Worm (Caenorhabditis elegans) whole organism, young adult: ENCODE results near the gene fbxb-103.

Source experiments
- Y95B8A.8 ChIP-seq: fragments of 200-800 bp; sonication (Bioruptor generic); IDR thresholded peaks from 2 replicates; pipeline ENCODE4 v1.3.6; 2022; ENCODE audit warnings: missing genetic modification reagents, missing genetic modification characterization, missing compliant biosample characterization
- ama-1 ChIP-seq, 3 experiments: fragments of 150-350 bp in 1 of 3; sonication (generic microtip) in 2 of 3; optimal IDR thresholded peaks; 2 replicates each; lab custom pipeline; 2014 to 2018; ENCODE audit warnings: missing biosample characterization in 2 of 3, missing genetic modification characterization in 2 of 3, missing genetic modification reagents in 2 of 3
- aptf-3 ChIP-seq: fragments of 200-800 bp; sonication (Bioruptor generic); IDR thresholded peaks from 2 replicates; pipeline ENCODE4 v1.3.6; 2022; ENCODE audit warnings: missing genetic modification characterization, missing compliant biosample characterization
- cebp-2 ChIP-seq: fragments of 200-800 bp; sonication (Bioruptor generic); IDR thresholded peaks from 2 replicates; pipeline ENCODE4 v1.3.6; 2022; ENCODE audit warnings: missing genetic modification characterization, missing compliant biosample characterization
- ceh-79 ChIP-seq: sonication (generic microtip); optimal IDR thresholded peaks from 2 replicates; lab custom pipeline; 2017; ENCODE audit warnings: mild to moderate bottlenecking, missing genetic modification characterization, missing compliant biosample characterization
- lag-1 ChIP-seq: fragments of 200-800 bp; sonication (Bioruptor generic); IDR thresholded peaks from 2 replicates; pipeline ENCODE4 v1.3.6; 2022; ENCODE audit warnings: missing genetic modification reagents, missing genetic modification characterization, missing compliant biosample characterization
- lin-54 ChIP-seq: fragments of 200-800 bp; sonication (Bioruptor generic); optimal IDR thresholded peaks from 2 replicates; lab custom pipeline; 2018; ENCODE audit warnings: mild to moderate bottlenecking, missing genetic modification characterization, missing compliant biosample characterization
- nhr-90 ChIP-seq: sonication (generic microtip); optimal IDR thresholded peaks from 2 replicates; lab custom pipeline; 2016; ENCODE audit warnings: missing genotype, mild to moderate bottlenecking, missing genetic modification characterization, missing compliant biosample characterization
- pha-4 ChIP-seq: fragments of 150-350 bp; sonication (generic microtip); optimal IDR thresholded peaks from 2 replicates; lab custom pipeline; 2014; ENCODE audit warnings: missing biosample characterization, missing genetic modification reagents, missing genetic modification characterization
- rpc-1 ChIP-seq, 2 experiments: fragments of 150-350 bp in 1 of 2; sonication (generic microtip) in 1 of 2; optimal IDR thresholded peaks; 2 replicates each; lab custom pipeline; 2014 to 2018; ENCODE audit warnings: missing biosample characterization in 1 of 2, missing genetic modification characterization in 1 of 2, missing genetic modification reagents in 1 of 2, missing genotype in 1 of 2
- snpc-3.4 ChIP-seq: sonication (generic microtip); optimal IDR thresholded peaks from 2 replicates; lab custom pipeline; 2017; ENCODE audit warnings: missing genetic modification characterization, mild to moderate bottlenecking, missing compliant biosample characterization, antibody characterized with exemption, moderate library complexity, missing genotype, missing genetic modification reagents
- ztf-28 ChIP-seq: fragments of 200-800 bp; sonication (Bioruptor generic); IDR thresholded peaks from 2 replicates; pipeline ENCODE4 v1.3.6; 2022; ENCODE audit warnings: missing genetic modification reagents, missing genetic modification characterization, missing compliant biosample characterization

- no peak for TF ChIP-seq pha-4
- no peak for TF ChIP-seq cebp-2 (GFP tag; lab: Robert Waterston, UW)
- no peak for TF ChIP-seq ztf-28
- no peak for TF ChIP-seq aptf-3 (GFP tag; lab: Robert Waterston, UW)
- TF ChIP-seq Y95B8A.8 (GFP tag; lab: Robert Waterston, UW), result no peak
- TF ChIP-seq lin-54 (GFP tag; lab: Kevin White, UChicago), result no peak
- no peak for TF ChIP-seq ceh-79 (tag; lab: Kevin White, UChicago)
- no peak for TF ChIP-seq snpc-3.4 (tag; lab: Kevin White, UChicago)
- no peak for TF ChIP-seq rpc-1 (optimal IDR thresholded peaks at IDR 0.05; lab: Kevin White, UChicago)
- TF ChIP-seq rpc-1 (tag; optimal IDR thresholded peaks at IDR 0.05; lab: Kevin White, UChicago), result no peak
- no peak for TF ChIP-seq nhr-90 (tag; lab: Kevin White, UChicago)
- TF ChIP-seq lag-1 (GFP tag; lab: Robert Waterston, UW), result no peak
- TF ChIP-seq ama-1 (optimal IDR thresholded peaks at IDR 0.05; lab: Kevin White, UChicago), result no peak
- TF ChIP-seq ama-1 (GFP tag; optimal IDR thresholded peaks at IDR 0.05; lab: Kevin White, UChicago), result no peak
Measured at ce11 chrII:3957455-3958212, 50.7 kb downstream of the fbxb-103 start.
